Worm (Caenorhabditis elegans) whole organism, young adult: Measurements from ENCODE around the gene sek-5.

Source experiments
- B0336.3 ChIP-seq: fragments of 200-800 bp; sonication (Bioruptor generic); IDR thresholded peaks from 2 replicates; pipeline ENCODE4 v1.3.6; 2022; ENCODE audit warnings: missing genetic modification characterization, missing compliant biosample characterization
- F49E8.2 ChIP-seq: sonication (generic microtip); optimal IDR thresholded peaks from 3 replicates; lab custom pipeline; 2017; ENCODE audit warnings: missing genetic modification characterization, mild to moderate bottlenecking, missing compliant biosample characterization, antibody characterized with exemption, moderate library complexity; ENCODE audit not compliant: insufficient read depth
- ama-1 ChIP-seq, 3 experiments: fragments of 150-350 bp in 1 of 3; sonication (generic microtip) in 2 of 3; optimal IDR thresholded peaks; 2 replicates each; lab custom pipeline; 2014 to 2018; ENCODE audit warnings: missing biosample characterization in 2 of 3, missing genetic modification characterization in 2 of 3, missing genetic modification reagents in 2 of 3
- attf-6 ChIP-seq: fragments of 200-800 bp; sonication (Bioruptor generic); IDR thresholded peaks from 2 replicates; pipeline ENCODE4 v1.3.6; 2022; ENCODE audit warnings: missing genetic modification reagents, missing genetic modification characterization, missing compliant biosample characterization
- bed-1 ChIP-seq: fragments of 200-800 bp; sonication (Bioruptor generic); IDR thresholded peaks from 2 replicates; pipeline ENCODE4 v1.3.6; 2022; ENCODE audit warnings: missing genetic modification reagents, missing genetic modification characterization, missing compliant biosample characterization
- dpl-1 ChIP-seq: fragments of 150-350 bp; optimal IDR thresholded peaks from 2 replicates; lab custom pipeline; 2014; ENCODE audit warnings: missing biosample characterization, missing genetic modification reagents, missing genetic modification characterization
- hsf-1 ChIP-seq: fragments of 200-800 bp; sonication (Bioruptor generic); IDR thresholded peaks from 2 replicates; pipeline ENCODE4 v1.3.6; 2022; ENCODE audit warnings: missing genetic modification reagents, missing genetic modification characterization, missing compliant biosample characterization
- lag-1 ChIP-seq: fragments of 200-800 bp; sonication (Bioruptor generic); IDR thresholded peaks from 2 replicates; pipeline ENCODE4 v1.3.6; 2022; ENCODE audit warnings: missing genetic modification reagents, missing genetic modification characterization, missing compliant biosample characterization
- lir-1 ChIP-seq: fragments of 200-800 bp; sonication (Bioruptor generic); conservative IDR thresholded peaks from 2 replicates; pipeline ENCODE4 v1.3.6; 2022; ENCODE audit warnings: missing genetic modification reagents, missing genetic modification characterization, missing compliant biosample characterization
- mcd-1 ChIP-seq: fragments of 200-800 bp; sonication (Bioruptor generic); IDR thresholded peaks from 2 replicates; pipeline ENCODE4 v1.3.6; 2022; ENCODE audit warnings: missing genetic modification reagents, missing genetic modification characterization, missing compliant biosample characterization
- nhr-27 ChIP-seq: fragments of 200-800 bp; sonication (Bioruptor generic); optimal IDR thresholded peaks from 2 replicates; lab custom pipeline; 2018; ENCODE audit warnings: mild to moderate bottlenecking, missing genetic modification characterization, moderate library complexity, missing compliant biosample characterization
- unc-62 ChIP-seq: fragments of 150-350 bp; optimal IDR thresholded peaks from 2 replicates; lab custom pipeline; 2014; ENCODE audit warnings: missing biosample characterization, missing genetic modification reagents, missing genetic modification characterization
- zim-3 ChIP-seq: sonication (generic microtip); optimal IDR thresholded peaks from 2 replicates; lab custom pipeline; 2017; ENCODE audit warnings: mild to moderate bottlenecking, missing genetic modification characterization, moderate library complexity, missing compliant biosample characterization

- TF ChIP-seq B0336.3 (GFP tag; lab: Robert Waterston, UW) (no peak), F49E8.2 (no peak), ama-1 (optimal IDR thresholded peaks at IDR 0.05; lab: Kevin White, UChicago) (no peak), ama-1 (GFP tag; optimal IDR thresholded peaks at IDR 0.05; lab: Kevin White, UChicago) (no peak), nhr-27 (tag; lab: Kevin White, UChicago) (no peak), lag-1 (no peak), dpl-1 (GFP tag; lab: Kevin White, UChicago) (no peak), attf-6 (GFP tag; lab: Robert Waterston, UW) (no peak), zim-3 (no peak), lir-1 (no peak), bed-1 (GFP tag; lab: Robert Waterston, UW) (no peak), hsf-1 (GFP tag; lab: Robert Waterston, UW) (no peak), unc-62 (GFP tag; lab: Kevin White, UChicago) (no peak), mcd-1 (GFP tag; lab: Robert Waterston, UW) (no peak)
Measured at ce11 chrX:5370605-5371004, 6.8 kb upstream of the sek-5 start.
